Worm (Caenorhabditis elegans) whole organism, dauer: ENCODE data around the gene C13A10.1.

Experiments
- unc-62 ChIP-seq: sonication (generic microtip); optimal IDR thresholded peaks from 2 replicates; lab custom pipeline; 2017; ENCODE audit warnings: missing biosample characterization, missing genetic modification reagents, missing genetic modification characterization

Gene C13A10.1

ce11 chrII:1369322-1369721 lies 13.9 kb upstream of the C13A10.1 start:
- TF ChIP-seq unc-62 (GFP tag; lab: Kevin White, UChicago), result no peak

DNA sequence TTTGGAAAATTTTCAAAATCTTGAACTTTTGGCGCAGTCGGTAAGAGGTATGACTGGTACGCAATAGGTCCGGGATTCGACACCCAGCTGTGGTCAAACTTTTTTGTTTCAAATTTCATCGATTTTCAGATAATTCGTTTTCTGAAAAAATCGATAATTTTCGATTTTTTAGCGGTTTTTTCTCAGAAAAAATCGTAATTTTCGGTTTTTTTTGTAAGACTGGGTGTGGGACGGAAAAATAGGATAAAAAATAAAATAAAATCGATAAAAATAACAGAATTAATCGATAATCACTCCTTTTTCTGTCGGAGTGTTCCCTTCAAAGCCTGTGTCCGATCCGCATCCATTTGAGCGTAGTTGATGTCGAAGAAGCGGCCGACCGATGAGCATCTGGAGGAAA lies 13.3 kb upstream of the C13A10.1 start:
- no peak for TF ChIP-seq unc-62 (GFP tag; lab: Kevin White, UChicago)

DNA sequence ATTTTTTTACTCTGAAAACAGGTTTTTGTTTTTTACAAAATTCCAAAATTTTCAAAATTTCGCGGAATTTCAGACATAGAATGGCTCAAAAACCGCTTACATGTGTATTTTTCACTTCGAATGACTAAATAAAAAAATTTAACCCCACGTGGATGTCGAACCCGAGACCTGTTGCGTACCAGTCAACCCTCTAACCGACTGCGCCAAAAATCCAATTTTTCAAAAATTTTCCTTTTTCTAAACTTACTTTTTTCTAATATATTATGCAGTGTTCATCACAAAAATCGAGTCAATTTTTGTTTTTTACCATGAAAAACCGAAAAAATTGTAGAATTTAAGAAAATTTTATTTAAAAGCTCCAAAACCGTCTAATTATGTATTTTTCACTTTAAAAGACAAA lies 10.5 kb upstream of the C13A10.1 start:
- TF ChIP-seq unc-62 (GFP tag; lab: Kevin White, UChicago), result no peak

- TF ChIP-seq unc-62 (GFP tag; lab: Kevin White, UChicago), result no peak
These were observed 7.0 kb upstream of the C13A10.1 start for ce11 chrII:1362423-1362822.

DNA sequence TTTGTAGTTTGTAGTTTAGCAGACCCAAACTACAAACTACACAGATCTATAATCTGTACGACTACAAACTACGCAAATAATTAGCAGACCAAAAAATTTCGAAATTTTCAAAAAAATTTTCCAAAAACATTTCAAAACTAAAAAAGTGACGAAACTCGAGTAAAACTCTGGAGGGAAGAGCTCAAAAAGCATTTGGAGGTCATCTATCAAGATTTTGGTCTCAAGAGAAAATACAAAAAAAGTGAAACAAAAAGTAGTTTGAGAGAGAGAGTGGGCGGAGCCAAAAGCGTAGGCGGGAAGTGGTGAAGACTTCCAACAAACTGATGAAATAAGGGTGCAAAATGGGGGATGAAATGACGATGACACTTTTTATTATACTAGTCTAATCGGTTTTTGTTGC lies 4.8 kb upstream of the C13A10.1 start:
- TF ChIP-seq unc-62 (GFP tag; lab: Kevin White, UChicago), result no peak

DNA sequence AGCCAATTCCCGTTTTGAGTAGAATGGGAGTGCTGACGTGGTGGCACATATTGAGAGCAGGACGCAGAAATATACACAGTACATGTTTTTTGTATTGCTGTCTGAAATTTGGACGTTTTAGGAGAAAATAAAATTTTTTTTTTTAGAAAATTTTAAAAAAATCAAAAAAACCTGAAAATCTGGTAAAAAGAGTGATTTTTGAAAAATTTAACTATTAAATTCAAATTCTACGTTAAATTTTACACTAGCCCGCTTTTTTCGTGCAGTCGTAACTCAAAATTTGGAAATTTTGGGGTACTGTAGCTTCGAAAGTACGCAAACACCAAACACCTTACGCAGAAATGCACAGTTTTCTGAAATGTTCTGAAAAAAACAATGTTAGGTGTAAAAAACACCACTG lies 2.5 kb upstream of the C13A10.1 start, which contains the start of gene C13A10.2:
TSS of gene C13A10.2 (minus strand) at position 101 of the 400 bp plus-strand sequence.
- TF ChIP-seq unc-62 (GFP tag; lab: Kevin White, UChicago), result no peak

DNA sequence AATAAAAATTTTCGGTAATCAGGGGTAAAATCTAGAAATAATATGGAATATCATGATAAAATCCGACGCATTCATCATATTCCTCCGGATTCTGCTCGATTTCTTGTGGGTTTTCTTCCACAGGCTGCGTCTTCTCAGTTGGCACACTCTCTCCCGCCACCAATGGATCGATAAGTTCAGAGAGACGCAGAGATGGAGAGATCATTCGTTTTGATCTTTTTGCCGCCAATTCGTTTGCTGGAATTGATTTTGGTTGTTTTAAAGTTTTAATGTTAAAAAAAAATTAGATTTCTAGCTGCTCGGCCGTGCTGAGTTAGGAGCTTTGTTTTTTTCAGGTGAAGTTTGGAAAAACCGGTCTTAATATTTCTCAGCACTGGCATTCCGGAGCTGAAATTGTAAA lies 1.8 kb upstream of the C13A10.1 start:
- TF ChIP-seq unc-62 (GFP tag; lab: Kevin White, UChicago), result no peak

DNA sequence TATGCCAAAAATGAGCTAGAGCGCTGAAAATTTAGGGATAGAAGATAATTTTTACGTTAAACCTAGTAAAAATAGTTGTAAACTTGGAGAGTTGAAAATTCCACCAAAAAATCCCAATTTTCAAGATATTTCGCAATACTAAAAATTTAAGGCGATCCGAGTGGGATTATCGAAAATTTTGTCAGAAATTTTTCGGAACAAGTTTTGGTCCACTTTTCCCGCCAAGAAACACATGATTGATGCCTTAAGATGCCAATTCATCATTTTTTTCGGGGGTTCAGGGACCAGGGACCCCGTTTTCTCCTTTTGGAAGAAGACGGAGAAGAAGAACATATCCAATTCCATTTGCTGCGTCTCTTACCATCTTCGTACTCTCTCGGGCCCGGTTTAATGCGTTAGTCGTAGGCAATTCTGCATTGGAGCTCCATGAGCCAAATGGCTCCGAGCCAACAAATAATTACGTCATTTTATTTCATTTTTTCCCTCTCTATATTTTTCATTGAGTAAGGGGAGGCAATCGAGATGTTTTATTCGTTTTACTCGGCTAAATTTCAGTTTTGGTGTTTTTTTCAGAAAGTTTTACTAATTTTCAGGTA lies 10.8 kb downstream of the C13A10.1 start:
- no peak for TF ChIP-seq unc-62 (GFP tag; lab: Kevin White, UChicago)

DNA sequence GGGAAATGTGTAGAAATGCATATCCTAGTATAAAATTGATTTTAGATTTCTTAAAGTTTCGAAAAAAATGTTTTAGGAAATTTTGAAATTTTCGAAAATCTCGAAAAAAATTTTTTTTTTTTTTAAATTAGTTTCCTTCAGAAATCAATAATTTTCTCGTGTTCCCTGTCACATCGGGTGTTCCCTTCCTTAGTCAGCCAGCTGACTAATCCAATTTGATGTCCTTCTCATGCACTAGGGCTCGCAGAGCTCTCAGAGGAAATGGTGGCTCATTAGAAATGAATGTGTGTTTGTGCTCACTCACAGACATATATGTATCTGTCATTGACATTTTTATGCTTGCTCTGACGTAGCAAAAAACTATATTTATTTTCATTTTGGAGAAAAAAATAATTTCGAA lies 11.7 kb downstream of the C13A10.1 start:
- TF ChIP-seq unc-62 (GFP tag; lab: Kevin White, UChicago), result no peak

- TF ChIP-seq unc-62 (GFP tag; lab: Kevin White, UChicago), result no peak
These were observed 14.0 kb downstream of the C13A10.1 start for ce11 chrII:1341416-1341815.

DNA sequence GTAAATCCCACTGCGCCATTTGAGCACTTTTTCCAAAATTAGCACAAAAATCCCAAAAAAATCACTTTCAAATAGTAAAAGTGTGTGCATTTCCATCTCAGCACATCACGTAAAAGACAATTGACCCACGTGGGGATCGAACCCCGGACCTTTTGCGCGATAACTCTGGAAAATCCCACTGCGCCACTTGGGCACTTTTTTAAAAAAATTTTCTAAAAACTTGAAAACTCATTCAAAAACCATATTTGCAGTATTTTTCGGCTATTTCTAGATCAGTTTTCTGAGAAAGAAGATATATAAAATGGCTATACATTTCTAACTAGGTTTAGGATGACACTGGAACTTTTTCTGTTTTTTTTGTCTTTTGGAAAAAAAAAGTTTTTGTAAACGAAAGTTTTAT lies 15.4 kb downstream of the C13A10.1 start:
- TF ChIP-seq unc-62 (GFP tag; lab: Kevin White, UChicago), result no peak

DNA sequence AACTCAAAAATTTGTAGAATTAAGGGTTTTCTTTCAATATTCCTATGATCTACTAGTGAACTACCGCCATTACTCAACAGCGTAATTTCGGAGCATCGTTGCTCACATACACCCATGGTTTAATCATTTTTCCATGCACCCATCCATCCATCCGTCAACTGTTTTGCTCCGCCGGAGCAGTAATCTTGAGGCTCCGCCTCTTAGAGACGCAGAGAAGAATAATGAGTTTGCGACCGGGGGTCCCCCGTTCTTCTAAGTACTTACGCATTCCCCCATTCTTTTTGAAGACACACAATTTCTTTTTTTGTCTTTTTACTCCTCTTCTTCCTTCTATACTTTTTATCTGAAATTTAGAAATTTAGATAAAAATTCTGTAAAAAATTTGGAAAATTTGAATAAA lies 17.3 kb downstream of the C13A10.1 start:
- no peak for TF ChIP-seq unc-62 (GFP tag; lab: Kevin White, UChicago)

ce11 chrII:1329887-1330286 lies 25.6 kb downstream of the C13A10.1 start:
- no peak for TF ChIP-seq unc-62 (GFP tag; lab: Kevin White, UChicago)

DNA sequence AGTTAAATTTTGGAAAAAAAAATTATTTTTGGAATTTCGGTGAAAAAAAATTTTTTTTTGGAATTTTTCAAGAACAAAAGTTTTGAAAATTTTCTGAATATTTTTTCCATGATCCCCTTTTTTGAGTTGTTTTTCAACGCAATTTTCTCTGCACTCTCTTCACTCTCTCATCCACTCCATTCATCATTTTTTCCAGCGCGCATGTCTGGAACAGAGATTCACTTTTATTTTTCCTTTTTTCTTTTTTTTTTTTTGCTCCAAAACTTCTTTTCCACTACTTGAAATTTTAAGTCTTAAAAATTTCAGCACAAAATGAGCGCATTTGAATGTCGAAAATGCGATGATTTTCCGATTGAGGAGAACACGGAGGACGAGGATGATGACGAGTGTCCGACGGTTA lies 28.8 kb downstream of the C13A10.1 start, which contains the start of gene jip-1:
TSS of gene jip-1 (plus strand) at position 301 of the 400 bp plus-strand sequence.
- TF ChIP-seq unc-62 (GFP tag; lab: Kevin White, UChicago), result no peak

- no peak for TF ChIP-seq unc-62 (GFP tag; lab: Kevin White, UChicago)
These were observed 29.8 kb downstream of the C13A10.1 start for ce11 chrII:1325604-1326003.

DNA sequence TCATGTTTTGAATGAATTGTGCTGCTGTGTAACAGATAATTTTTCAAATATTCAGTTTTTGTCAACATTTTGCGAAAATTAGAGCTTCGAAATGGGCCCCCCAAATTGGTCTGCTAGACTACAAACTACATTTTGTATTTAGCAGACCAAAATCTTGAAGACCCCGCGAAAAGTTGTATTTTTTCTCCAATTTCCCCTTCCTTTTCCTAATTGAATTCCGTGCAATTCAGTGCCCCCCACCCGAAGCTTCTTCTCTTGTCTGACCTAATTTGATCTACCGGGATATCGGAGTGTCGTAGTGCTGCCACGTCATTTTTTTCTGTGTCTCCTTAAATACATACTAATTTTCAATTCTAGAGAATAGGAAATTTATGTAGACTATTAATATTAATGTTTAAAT lies 31.4 kb downstream of the C13A10.1 start:
- TF ChIP-seq unc-62 (GFP tag; lab: Kevin White, UChicago), result no peak

DNA sequence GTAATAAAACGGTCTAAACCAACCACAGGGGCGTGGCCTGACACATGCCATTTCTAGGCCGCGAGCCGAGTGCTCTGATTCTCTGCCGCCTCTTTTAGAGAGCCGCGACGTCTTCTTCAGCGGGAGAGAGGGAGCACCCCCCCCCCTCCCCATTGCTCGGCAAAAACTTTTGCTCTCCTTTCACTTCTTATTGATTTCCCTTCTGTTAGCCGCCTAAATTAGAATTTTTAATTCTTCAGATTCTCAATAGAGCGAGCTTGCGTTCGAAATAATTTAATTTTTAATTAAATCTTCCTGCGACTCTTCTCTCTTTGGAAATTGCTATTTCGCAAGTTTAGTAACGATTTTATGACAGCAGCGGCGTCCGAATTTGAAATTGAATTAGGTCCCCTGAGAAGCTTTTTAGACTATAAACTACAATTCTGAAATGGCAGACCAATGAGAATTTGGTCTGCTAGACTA lies 32.2 kb downstream of the C13A10.1 start:
- TF ChIP-seq unc-62 (GFP tag; lab: Kevin White, UChicago), result no peak
